Fruit fly (Drosophila melanogaster) whole organism, embryonic: ENCODE data around the gene CG15625.
A peak's percentile ranks its signal among the peaks of the same experiment; 100 is the strongest.

ENCODE experiments used
- ATbp ChIP-seq: fragments of 200-800 bp; sonication (Bioruptor generic); optimal IDR thresholded peaks from 2 replicates; lab custom pipeline; 2017; ENCODE audit warnings: missing biosample characterization, mild to moderate bottlenecking, missing genetic modification characterization, missing genetic modification reagents
- Bgb ChIP-seq: fragments of 200-800 bp; sonication (Bioruptor generic); IDR thresholded peaks from 2 replicates; pipeline ENCODE4 v1.3.6; 2022; ENCODE audit warnings: missing biosample characterization, missing genetic modification characterization; ENCODE audit not compliant: partially characterized antibody
- CG10959 ChIP-seq: fragments of 200-800 bp; sonication (Bioruptor generic); IDR thresholded peaks from 2 replicates; pipeline ENCODE4 v1.3.6; 2022; ENCODE audit warnings: missing biosample characterization, missing genetic modification characterization
- CG11456 ChIP-seq: fragments of 200-800 bp; sonication (Bioruptor generic); IDR thresholded peaks from 3 replicates; pipeline ENCODE4 v1.3.6; 2022; ENCODE audit warnings: missing biosample characterization, missing genetic modification characterization
- CG12299 ChIP-seq: fragments of 200-800 bp; sonication (Bioruptor generic); optimal IDR thresholded peaks from 2 replicates; lab custom pipeline; 2018; ENCODE audit warnings: missing biosample characterization, mild to moderate bottlenecking, missing genetic modification characterization
- CG12942 ChIP-seq: fragments of 200-800 bp; sonication (Bioruptor generic); optimal IDR thresholded peaks from 3 replicates; lab custom pipeline; 2016; ENCODE audit warnings: missing biosample characterization, missing genetic modification characterization
- CG14965 ChIP-seq: fragments of 200-800 bp; sonication (Bioruptor generic); optimal IDR thresholded peaks from 2 replicates; lab custom pipeline; 2016; ENCODE audit warnings: missing biosample characterization, missing genetic modification characterization, borderline replicate concordance
- CG15514 ChIP-seq: fragments of 200-800 bp; sonication (Bioruptor generic); optimal IDR thresholded peaks from 3 replicates; lab custom pipeline; 2017; ENCODE audit warnings: missing biosample characterization, missing genetic modification characterization, mild to moderate bottlenecking, moderate library complexity, missing genetic modification reagents
- CG17612 ChIP-seq: fragments of 200-800 bp; sonication (Bioruptor generic); IDR thresholded peaks from 2 replicates; pipeline ENCODE4 v1.3.6; 2022; ENCODE audit warnings: missing biosample characterization, missing genetic modification characterization
- CG17912 ChIP-seq: fragments of 200-800 bp; sonication (Bioruptor generic); optimal IDR thresholded peaks from 2 replicates; lab custom pipeline; 2018; ENCODE audit warnings: missing biosample characterization, mild to moderate bottlenecking, missing genetic modification characterization
- CG1792 ChIP-seq: fragments of 200-800 bp; sonication (Bioruptor generic); optimal IDR thresholded peaks from 2 replicates; lab custom pipeline; 2016; ENCODE audit warnings: missing biosample characterization, missing genetic modification characterization
- CG18011 ChIP-seq: fragments of 200-800 bp; sonication (Bioruptor generic); optimal IDR thresholded peaks from 2 replicates; lab custom pipeline; 2017; ENCODE audit warnings: missing biosample characterization, missing genetic modification characterization, mild to moderate bottlenecking, moderate library complexity, missing genotype
- CG2889 ChIP-seq: fragments of 200-800 bp; sonication (Bioruptor generic); IDR thresholded peaks from 3 replicates; pipeline ENCODE4 v1.3.6; 2022; ENCODE audit warnings: missing biosample characterization, missing genetic modification characterization
- CG32532 ChIP-seq: fragments of 200-800 bp; sonication (Bioruptor generic); IDR thresholded peaks from 2 replicates; pipeline ENCODE4 v1.3.6; 2022; ENCODE audit warnings: missing biosample characterization, missing genetic modification characterization
- CG3407 ChIP-seq: fragments of 200-800 bp; sonication (Bioruptor generic); optimal IDR thresholded peaks from 2 replicates; lab custom pipeline; 2018; ENCODE audit warnings: missing biosample characterization, mild to moderate bottlenecking, missing genetic modification characterization
- CG3847 ChIP-seq: fragments of 200-800 bp; sonication (Bioruptor generic); IDR thresholded peaks from 2 replicates; pipeline ENCODE4 v1.3.6; 2022; ENCODE audit warnings: missing biosample characterization, missing genetic modification characterization
- CG3995 ChIP-seq: fragments of 200-800 bp; sonication (Bioruptor generic); optimal IDR thresholded peaks from 3 replicates; lab custom pipeline; 2016; ENCODE audit warnings: missing biosample characterization, missing genetic modification characterization
- CG43689 ChIP-seq: fragments of 200-800 bp; sonication (Bioruptor generic); IDR thresholded peaks from 2 replicates; pipeline ENCODE4 v1.3.6; 2022; ENCODE audit warnings: missing biosample characterization, missing genetic modification characterization
- CG8944 ChIP-seq: fragments of 200-800 bp; sonication (Bioruptor generic); optimal IDR thresholded peaks from 3 replicates; lab custom pipeline; 2016; ENCODE audit warnings: missing biosample characterization, missing genetic modification characterization
- Chrac-16 ChIP-seq: fragments of 200-800 bp; sonication (Bioruptor generic); optimal IDR thresholded peaks from 3 replicates; lab custom pipeline; 2016; ENCODE audit warnings: missing biosample characterization, missing genetic modification characterization
- CkIIα-i1 ChIP-seq: fragments of 200-800 bp; sonication (Bioruptor generic); IDR thresholded peaks from 2 replicates; pipeline ENCODE4 v1.3.6; 2022; ENCODE audit warnings: missing biosample characterization, missing genetic modification characterization
- CrebB ChIP-seq: fragments of 200-800 bp; sonication (Bioruptor generic); optimal IDR thresholded peaks from 3 replicates; lab custom pipeline; 2018; ENCODE audit warnings: missing biosample characterization, mild to moderate bottlenecking, missing genetic modification characterization
- Dad ChIP-seq: fragments of 200-800 bp; sonication (Bioruptor generic); optimal IDR thresholded peaks from 3 replicates; lab custom pipeline; 2016; ENCODE audit warnings: missing biosample characterization, missing genetic modification characterization
- Dbx ChIP-seq: fragments of 200-800 bp; sonication (Bioruptor generic); IDR thresholded peaks from 3 replicates; pipeline ENCODE4 v1.3.6; 2022; ENCODE audit warnings: missing biosample characterization, missing genetic modification characterization
- Drgx ChIP-seq: fragments of 200-800 bp; sonication (Bioruptor generic); IDR thresholded peaks from 2 replicates; pipeline ENCODE4 v1.3.6; 2022; ENCODE audit warnings: missing biosample characterization, missing genetic modification characterization
- E2f2 ChIP-seq: fragments of 200-800 bp; sonication (Bioruptor generic); IDR thresholded peaks from 2 replicates; pipeline ENCODE4 v1.3.6; 2022; ENCODE audit warnings: missing biosample characterization, missing genetic modification characterization
- Fer2 ChIP-seq: fragments of 200-800 bp; sonication (Bioruptor generic); optimal IDR thresholded peaks from 2 replicates; lab custom pipeline; 2018; ENCODE audit warnings: missing biosample characterization, mild to moderate bottlenecking, missing genetic modification characterization, moderate library complexity
- Kr ChIP-seq: fragments of 200-800 bp; sonication (Bioruptor generic); optimal IDR thresholded peaks from 2 replicates; lab custom pipeline; 2017; ENCODE audit warnings: missing biosample characterization, mild to moderate bottlenecking, missing genetic modification characterization
- MTF-1 ChIP-seq: fragments of 200-800 bp; sonication (Bioruptor generic); optimal IDR thresholded peaks from 2 replicates; lab custom pipeline; 2018; ENCODE audit warnings: missing biosample characterization, mild to moderate bottlenecking, missing genetic modification characterization, borderline replicate concordance
- NC2β ChIP-seq: fragments of 200-800 bp; sonication (Bioruptor generic); optimal IDR thresholded peaks from 2 replicates; lab custom pipeline; 2016; ENCODE audit warnings: missing biosample characterization, missing genetic modification characterization
- Nf-YB ChIP-seq: fragments of 200-800 bp; sonication (Bioruptor generic); optimal IDR thresholded peaks from 3 replicates; lab custom pipeline; 2019; ENCODE audit warnings: missing biosample characterization, mild to moderate bottlenecking, missing genetic modification characterization, moderate library complexity
- NfI ChIP-seq: fragments of 200-800 bp; sonication (Bioruptor generic); optimal IDR thresholded peaks from 3 replicates; lab custom pipeline; 2018; ENCODE audit warnings: missing biosample characterization, mild to moderate bottlenecking, missing genetic modification characterization, moderate library complexity
- Scr ChIP-seq: fragments of 200-800 bp; sonication (Bioruptor generic); IDR thresholded peaks from 2 replicates; pipeline ENCODE4 v1.3.6; 2022; ENCODE audit warnings: missing biosample characterization, missing genetic modification characterization; ENCODE audit not compliant: partially characterized antibody
- abd-A ChIP-seq: fragments of 200-800 bp; sonication (Bioruptor generic); optimal IDR thresholded peaks from 3 replicates; lab custom pipeline; 2019; ENCODE audit warnings: missing biosample characterization, mild to moderate bottlenecking, missing genetic modification characterization, moderate library complexity
- az2 ChIP-seq: fragments of 200-800 bp; sonication (Bioruptor generic); optimal IDR thresholded peaks from 3 replicates; lab custom pipeline; 2016; ENCODE audit warnings: missing biosample characterization, missing genetic modification characterization
- bbx ChIP-seq: fragments of 200-800 bp; sonication (Bioruptor generic); IDR thresholded peaks from 2 replicates; pipeline ENCODE4 v1.3.6; 2022; ENCODE audit warnings: missing biosample characterization, missing genetic modification characterization; ENCODE audit not compliant: partially characterized antibody
- cg ChIP-seq: fragments of 200-800 bp; sonication (Bioruptor generic); optimal IDR thresholded peaks from 3 replicates; lab custom pipeline; 2019; ENCODE audit warnings: missing biosample characterization, mild to moderate bottlenecking, missing genetic modification characterization, moderate library complexity
- gce ChIP-seq: fragments of 200-800 bp; sonication (Bioruptor generic); IDR thresholded peaks from 3 replicates; pipeline ENCODE4 v1.3.6; 2022; ENCODE audit warnings: missing biosample characterization, missing genetic modification characterization
- hth ChIP-seq: fragments of >200 bp; optimal IDR thresholded peaks from 2 replicates; lab custom pipeline; 2017; ENCODE audit warnings: inconsistent platforms
- kah ChIP-seq: fragments of 200-800 bp; sonication (Bioruptor generic); optimal IDR thresholded peaks from 2 replicates; lab custom pipeline; 2018; ENCODE audit warnings: missing biosample characterization, mild to moderate bottlenecking, missing genetic modification characterization
- lola ChIP-seq, 3 experiments: fragments of >200 bp in 2 of 3; fragments of 200-800 bp in 1 of 3; sonication (Bioruptor generic) in 1 of 3; optimal IDR thresholded peaks; 2 replicates each; lab custom pipeline; 2017 to 2019; ENCODE audit warnings: missing biosample characterization in 3 of 3, missing genetic modification characterization in 3 of 3, mild to moderate bottlenecking in 1 of 3, moderate library complexity in 1 of 3
- pan ChIP-seq, 4 experiments: fragments of >200 bp in 3 of 4; fragments of 200-800 bp in 1 of 4; sonication (Bioruptor generic) in 1 of 4; optimal IDR thresholded peaks in 3 of 4; IDR thresholded peaks in 1 of 4; 2 replicates each; pipeline versions ENCODE4 v1.3.6 to Lab custom; 2017 to 2022; ENCODE audit warnings: missing biosample characterization in 2 of 4, missing genetic modification characterization in 2 of 4, mixed read lengths in 1 of 4
- peb ChIP-seq: fragments of 200-800 bp; sonication (Bioruptor generic); IDR thresholded peaks from 2 replicates; pipeline ENCODE4 v1.3.6; 2022; ENCODE audit warnings: missing biosample characterization, missing genetic modification characterization
- sisA ChIP-seq: fragments of 200-800 bp; sonication (Bioruptor generic); IDR thresholded peaks from 2 replicates; pipeline ENCODE4 v1.3.6; 2022; ENCODE audit warnings: missing biosample characterization, missing genetic modification characterization
- sob ChIP-seq: fragments of 200-800 bp; sonication (Bioruptor generic); IDR thresholded peaks from 2 replicates; pipeline ENCODE4 v1.3.6; 2022; ENCODE audit warnings: missing biosample characterization, missing genetic modification characterization
- sqz ChIP-seq: fragments of 200-800 bp; sonication (Bioruptor generic); optimal IDR thresholded peaks from 3 replicates; lab custom pipeline; 2018; ENCODE audit warnings: missing biosample characterization, mild to moderate bottlenecking, missing genetic modification characterization
- tap ChIP-seq: fragments of 200-800 bp; optimal IDR thresholded peaks from 3 replicates; lab custom pipeline; 2019; ENCODE audit warnings: missing biosample characterization, mild to moderate bottlenecking, missing genetic modification characterization, moderate library complexity
- ttk ChIP-seq: fragments of 200-800 bp; sonication (Bioruptor generic); IDR thresholded peaks from 2 replicates; pipeline ENCODE4 v2.1.2; 2022; ENCODE audit warnings: missing biosample characterization, missing genetic modification characterization
- vvl ChIP-seq: fragments of 200-800 bp; sonication (Bioruptor generic); IDR thresholded peaks from 2 replicates; pipeline ENCODE4 v1.3.6; 2022; ENCODE audit warnings: missing biosample characterization, missing genetic modification characterization
- zf30C ChIP-seq: fragments of 200-800 bp; sonication (Bioruptor generic); optimal IDR thresholded peaks from 3 replicates; lab custom pipeline; 2018; ENCODE audit warnings: missing biosample characterization, mild to moderate bottlenecking, missing genetic modification characterization

Gene CG15625

DNA sequence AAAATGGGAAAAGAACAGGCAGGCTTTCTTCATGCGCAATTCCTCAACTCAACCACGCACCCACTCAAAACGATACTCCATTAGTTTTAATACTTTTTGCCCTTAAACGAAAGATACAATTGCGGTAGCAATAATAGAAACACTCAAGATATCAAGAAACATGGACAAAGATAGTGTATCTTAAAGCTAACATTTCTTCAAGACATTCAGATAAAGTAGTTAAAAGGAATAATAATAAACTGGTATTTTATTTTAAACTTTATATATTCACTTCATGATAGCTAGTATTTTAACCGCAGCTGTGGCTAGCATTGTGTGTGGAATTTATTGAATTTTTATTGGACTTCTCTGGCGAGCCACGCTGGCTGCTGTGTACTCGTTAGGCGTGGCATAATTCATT lies 33.7 kb upstream of the CG15625 start (continued):
- peak; percentile 28 for TF ChIP-seq NfI (GFP tag; lab: Kevin White, UChicago)
- peak; percentile 41; the same call in 1 of the 3 replicates for TF ChIP-seq CG2889
- no peak for TF ChIP-seq CG11456
- peak; percentile 36; the same call in 1 of the 2 replicates for TF ChIP-seq CG32532 (GFP tag; lab: Robert Waterston, UW)
- peak; percentile 43; the same call in 1 of the 2 replicates for TF ChIP-seq sisA
- TF ChIP-seq sob (GFP tag; lab: Robert Waterston, UW), result no peak
- TF ChIP-seq Fer2 (tag; lab: Kevin White, UChicago), result no peak
- no peak for TF ChIP-seq CG3847
- peak; percentile 63 for TF ChIP-seq ATbp (GFP tag; lab: Kevin White, UChicago)
- TF ChIP-seq gce (GFP tag; lab: Robert Waterston, UW), result 0 out of 3 replicates have a peak, but pooled peaks have one; percentile 14
- no peak for TF ChIP-seq MTF-1 (GFP tag; lab: Kevin White, UChicago)
- TF ChIP-seq CG3995, result no peak
- TF ChIP-seq Bgb (GFP tag; lab: Robert Waterston, UW), result no peak
- TF ChIP-seq bbx (GFP tag; lab: Robert Waterston, UW), result no peak
- no peak for TF ChIP-seq CG18011 (GFP tag; lab: Kevin White, UChicago)
- TF ChIP-seq Scr (GFP tag; lab: Robert Waterston, UW), result no peak
- TF ChIP-seq CG8944 (GFP tag; lab: Kevin White, UChicago), result no peak
- no peak for TF ChIP-seq CkIIα-i1 (GFP tag; lab: Robert Waterston, UW)
- peak; percentile 52 for TF ChIP-seq Chrac-16
- peak; percentile 58 for TF ChIP-seq CG3407 (GFP tag; lab: Kevin White, UChicago)
- TF ChIP-seq cg (GFP tag; lab: Kevin White, UChicago), result no peak
- no peak for TF ChIP-seq sqz
- no peak for TF ChIP-seq CG17612 (GFP tag; lab: Robert Waterston, UW)
- TF ChIP-seq Nf-YB (GFP tag; lab: Kevin White, UChicago), result no peak
- TF ChIP-seq hth (lab: Kevin White, UChicago), result no peak
- no peak for TF ChIP-seq CG10959 (GFP tag; lab: Robert Waterston, UW)
- TF ChIP-seq kah, result peak; percentile 20
- peak; percentile 37 for TF ChIP-seq CrebB (tag; lab: Kevin White, UChicago)
- TF ChIP-seq Drgx (GFP tag; lab: Robert Waterston, UW), result no peak
- peak; percentile 31; the same call in 1 of the 2 replicates for TF ChIP-seq ttk (GFP tag; lab: Robert Waterston, UW)
- peak; percentile 36 for TF ChIP-seq CG15514 (GFP tag; lab: Kevin White, UChicago)
- peak in 1 of 3 experiments; percentile 68 for TF ChIP-seq lola (GFP tag; optimal IDR thresholded peaks at IDR 0.05; lab: Kevin White, UChicago)
- no peak for TF ChIP-seq pan (optimal IDR thresholded peaks at IDR 0.05; lab: Kevin White, UChicago)
- TF ChIP-seq pan (GFP tag; optimal IDR thresholded peaks at IDR 0.05 in 1 of 2, IDR thresholded peaks at IDR 0.05 in 1 of 2), result peak in 1 of 2 experiments; percentile 77
- TF ChIP-seq az2 (GFP tag; lab: Kevin White, UChicago), result peak; percentile 60
- TF ChIP-seq zf30C, result no peak
- TF ChIP-seq peb (GFP tag; lab: Robert Waterston, UW), result no peak
- no peak for TF ChIP-seq abd-A (tag; lab: Kevin White, UChicago)
- TF ChIP-seq CG14965 (GFP tag; lab: Kevin White, UChicago), result no peak
- TF ChIP-seq CG1792, result no peak
- TF ChIP-seq Kr, result no peak
- TF ChIP-seq E2f2 (GFP tag; lab: Robert Waterston, UW), result peak; percentile 38; the same call in 1 of the 2 replicates
- TF ChIP-seq CG17912 (GFP tag; lab: Kevin White, UChicago), result no peak
- peak; percentile 52; the same call in 1 of the 2 replicates for TF ChIP-seq CG43689 (GFP tag; lab: Robert Waterston, UW)
- peak; percentile 84 for TF ChIP-seq tap
- no peak for TF ChIP-seq Dad
- peak; percentile 70 for TF ChIP-seq vvl (GFP tag; lab: Robert Waterston, UW)
- no peak for TF ChIP-seq NC2β (GFP tag; lab: Kevin White, UChicago)
- 0 out of 3 replicates have a peak, but pooled peaks have one; percentile 29 for TF ChIP-seq Dbx (GFP tag; lab: Robert Waterston, UW)
- TF ChIP-seq CG12299 (tag; lab: Kevin White, UChicago), result no peak
- TF ChIP-seq CG12942, result peak; percentile 20
